Worm (Caenorhabditis elegans) whole organism, L2 larva: ENCODE data around the gene col-84.

ENCODE experiments used
- aly-2 ChIP-seq: fragments of 150-350 bp; optimal IDR thresholded peaks from 2 replicates; lab custom pipeline; 2014; ENCODE audit warnings: missing biosample characterization, missing genetic modification characterization
- ama-1 ChIP-seq: fragments of 150-350 bp; optimal IDR thresholded peaks from 2 replicates; lab custom pipeline; 2018; ENCODE audit warnings: inconsistent platforms
- elt-3 ChIP-seq: sonication (generic microtip); optimal IDR thresholded peaks from 2 replicates; lab custom pipeline; 2017; ENCODE audit warnings: missing biosample characterization, missing genetic modification characterization
- lsy-2 ChIP-seq, 2 experiments: fragments of 150-350 bp in 1 of 2; sonication (generic microtip) in 1 of 2; optimal IDR thresholded peaks; 2 replicates each; lab custom pipeline; 2014 to 2017; ENCODE audit warnings: missing biosample characterization in 2 of 2, missing genetic modification characterization in 2 of 2
- nhr-23 ChIP-seq: fragments of 150-350 bp; optimal IDR thresholded peaks from 2 replicates; lab custom pipeline; 2014; ENCODE audit warnings: missing biosample characterization, missing genetic modification reagents, missing genetic modification characterization
- nhr-25 ChIP-seq: fragments of 150-350 bp; sonication (generic microtip); optimal IDR thresholded peaks from 3 replicates; lab custom pipeline; 2014; ENCODE audit warnings: missing biosample characterization, missing genetic modification characterization
- nhr-77 ChIP-seq: fragments of 150-350 bp; optimal IDR thresholded peaks from 2 replicates; lab custom pipeline; 2014; ENCODE audit warnings: missing biosample characterization, missing genetic modification characterization
- snpc-4 ChIP-seq: fragments of 150-350 bp; optimal IDR thresholded peaks from 2 replicates; lab custom pipeline; 2014; ENCODE audit warnings: missing biosample characterization, missing genetic modification characterization
- ztf-11 ChIP-seq: sonication (generic microtip); optimal IDR thresholded peaks from 2 replicates; lab custom pipeline; 2017; ENCODE audit warnings: missing biosample characterization, missing genetic modification characterization

DNA sequence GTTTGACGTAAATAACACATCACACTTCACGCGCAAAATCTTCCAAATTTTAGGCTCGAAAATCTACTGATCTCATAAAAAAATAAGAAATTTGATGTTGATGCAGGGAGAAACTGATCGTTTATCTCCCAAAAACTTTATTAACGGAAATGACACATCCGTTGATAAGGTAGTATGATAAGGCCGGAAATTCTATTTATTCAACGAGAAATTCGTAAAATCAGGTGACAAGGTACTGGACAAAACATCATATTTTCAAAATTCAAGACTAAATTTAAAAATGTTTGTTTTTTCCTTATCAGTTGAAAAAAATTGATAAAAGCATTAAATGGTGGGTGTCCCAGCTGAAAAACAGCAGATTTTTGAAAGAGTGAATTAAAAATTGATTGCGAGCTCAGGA, 8.5 kb upstream of the col-84 start:
- TF ChIP-seq nhr-25 (tag; lab: Kevin White, UChicago) (no peak), nhr-23 (tag; lab: Kevin White, UChicago) (no peak), ama-1 (no peak), ztf-11 (tag; lab: Kevin White, UChicago) (no peak), snpc-4 (tag; lab: Kevin White, UChicago) (no peak), aly-2 (tag; lab: Kevin White, UChicago) (no peak), elt-3 (tag; lab: Kevin White, UChicago) (no peak), nhr-77 (tag; lab: Kevin White, UChicago) (no peak), lsy-2 (tag; optimal IDR thresholded peaks at IDR 0.05; lab: Kevin White, UChicago) (no peak)
